Worm (Caenorhabditis elegans): ENCODE data around the gene mstr-2.

Gene mstr-2

ce11 chrIII:4495685-4496084 is 26.8 kb downstream of the mstr-2 start:
- TF ChIP-seq nhr-11 (tag; optimal IDR thresholded peaks at IDR 0.05) (peak; percentile 16), ces-1 (GFP tag; optimal IDR thresholded peaks at IDR 0.05) (no peak), lin-15B (tag; optimal IDR thresholded peaks at IDR 0.05) (no peak), hpl-2 (GFP tag; optimal IDR thresholded peaks at IDR 0.05) (no peak), ets-5 (GFP tag; IDR thresholded peaks at IDR 0.05) (no peak), dpl-1 (GFP tag; optimal IDR thresholded peaks at IDR 0.05) (no peak), nhr-47 (tag; optimal IDR thresholded peaks at IDR 0.05) (peak; percentile 49), dsc-1 (tag; optimal IDR thresholded peaks at IDR 0.05) (peak; percentile 95), ceh-90 (tag; optimal IDR thresholded peaks at IDR 0.05) (peak; percentile 0), egl-13 (tag; optimal IDR thresholded peaks at IDR 0.05) (peak; percentile 45), nhr-28 (tag; optimal IDR thresholded peaks at IDR 0.05) (no peak), elt-2 (tag; optimal IDR thresholded peaks at IDR 0.05) (no peak), mab-9 (GFP tag; IDR thresholded peaks at IDR 0.05) (no peak), fkh-8 (tag; optimal IDR thresholded peaks at IDR 0.05) (peak; percentile 89), pqm-1 (tag; optimal IDR thresholded peaks at IDR 0.05) (no peak), nhr-84 (tag; optimal IDR thresholded peaks at IDR 0.05) (no peak), ceh-63 (GFP tag; optimal IDR thresholded peaks at IDR 0.05) (no peak), pax-3 (tag; optimal IDR thresholded peaks at IDR 0.05) (peak; percentile 43), efl-1 (optimal IDR thresholded peaks at IDR 0.05) (no peak), efl-1 (GFP tag; optimal IDR thresholded peaks at IDR 0.05 in 1 of 2) (no peak), xbp-1 (tag; optimal IDR thresholded peaks at IDR 0.05) (no peak), nhr-19 (GFP tag; conservative IDR thresholded peaks at IDR 0.05) (no peak), sox-4 (tag; optimal IDR thresholded peaks at IDR 0.05) (peak; percentile 56), unc-86 (tag; optimal IDR thresholded peaks at IDR 0.05) (no peak), aha-1 (tag; optimal IDR thresholded peaks at IDR 0.05) (no peak)

- TF ChIP-seq tbx-2 (tag; optimal IDR thresholded peaks at IDR 0.05) (peak; percentile 2), unc-30 (tag; optimal IDR thresholded peaks at IDR 0.05) (no peak), rnt-1 (tag; optimal IDR thresholded peaks at IDR 0.05) (peak; percentile 11), alr-1 (tag; optimal IDR thresholded peaks at IDR 0.05; ENCODE audit: borderline replicate concordance) (no peak), fkh-4 (tag; optimal IDR thresholded peaks at IDR 0.05; ENCODE audit: borderline replicate concordance) (no peak), C16A3.4 (tag; optimal IDR thresholded peaks at IDR 0.05) (no peak), lin-14 (GFP tag; optimal IDR thresholded peaks at IDR 0.05) (peak; percentile 72), aly-2 (tag; optimal IDR thresholded peaks at IDR 0.05) (no peak), nhr-11 (tag; optimal IDR thresholded peaks at IDR 0.05) (no peak), ces-1 (GFP tag; optimal IDR thresholded peaks at IDR 0.05) (no peak), hlh-4 (tag; optimal IDR thresholded peaks at IDR 0.05) (no peak), Y116A8C.19 (tag; optimal IDR thresholded peaks at IDR 0.05; ENCODE audit: borderline replicate concordance) (no peak), nhr-90 (tag; optimal IDR thresholded peaks at IDR 0.05; ENCODE audit: poor library complexity) (peak; percentile 64), nhr-20 (tag; optimal IDR thresholded peaks at IDR 0.05) (peak; percentile 64), xbp-1 (tag; optimal IDR thresholded peaks at IDR 0.05) (no peak), nhr-28 (tag; optimal IDR thresholded peaks at IDR 0.05) (no peak), blmp-1 (tag; optimal IDR thresholded peaks at IDR 0.05) (peak; percentile 84), nhr-77 (tag; optimal IDR thresholded peaks at IDR 0.05) (no peak), nhr-71 (tag; optimal IDR thresholded peaks at IDR 0.05) (peak; percentile 72), snu-23 (GFP tag; optimal IDR thresholded peaks at IDR 0.05) (peak; percentile 56), vab-15 (tag; optimal IDR thresholded peaks at IDR 0.05) (no peak), skn-1 (tag; optimal IDR thresholded peaks at IDR 0.05) (peak; percentile 7), grh-1 (GFP tag; IDR thresholded peaks at IDR 0.05) (no peak), dpl-1 (GFP tag; optimal IDR thresholded peaks at IDR 0.05) (peak in 1 of 3 experiments; percentile 14), fkh-8 (tag; optimal IDR thresholded peaks at IDR 0.05) (no peak), C04F5.9 (tag; optimal IDR thresholded peaks at IDR 0.05) (no peak), mdl-1 (tag; optimal IDR thresholded peaks at IDR 0.05) (no peak), mab-9 (GFP tag; IDR thresholded peaks at IDR 0.05) (no peak), swsn-7 (tag; optimal IDR thresholded peaks at IDR 0.05) (no peak), efl-3 (GFP tag; optimal IDR thresholded peaks at IDR 0.05) (no peak), nhr-12 (tag; optimal IDR thresholded peaks at IDR 0.05) (no peak), nhr-85 (tag) (peak; percentile 91), elt-3 (tag; optimal IDR thresholded peaks at IDR 0.05) (peak; percentile 6 to 88 (median 64)), lin-35 (GFP tag; optimal IDR thresholded peaks at IDR 0.05) (peak in 1 of 2 experiments; percentile 51), elt-2 (tag; optimal IDR thresholded peaks at IDR 0.05) (peak; percentile 39), ceh-88 (GFP tag; IDR thresholded peaks at IDR 0.05) (no peak)
Observed at ce11 chrIII:4496085-4496484, 27.2 kb downstream of the mstr-2 start.

Data from whole organism, L1 larva.